Fruit fly (Drosophila melanogaster) whole organism, adult: Measurements from ENCODE around the gene Drice.

Experiments used
- CG11617 ChIP-seq: fragments of 200-800 bp; sonication (Bioruptor generic); optimal IDR thresholded peaks from 2 replicates; lab custom pipeline; 2017; ENCODE audit warnings: mild to moderate bottlenecking, missing biosample characterization, missing genetic modification reagents, missing genetic modification characterization
- CG12768 ChIP-seq: fragments of 200-800 bp; sonication (Bioruptor generic); optimal IDR thresholded peaks from 2 replicates; lab custom pipeline; 2017; ENCODE audit warnings: missing biosample characterization, missing genetic modification characterization, mild to moderate bottlenecking, moderate library complexity, missing genetic modification reagents
- CG14711 ChIP-seq: fragments of 200-800 bp; sonication (Bioruptor generic); optimal IDR thresholded peaks from 2 replicates; lab custom pipeline; 2018; ENCODE audit warnings: missing biosample characterization, mild to moderate bottlenecking, missing genetic modification characterization, moderate library complexity
- CG1620 ChIP-seq: fragments of 200-800 bp; sonication (Bioruptor generic); optimal IDR thresholded peaks from 2 replicates; lab custom pipeline; 2016; ENCODE audit warnings: missing biosample characterization, missing genetic modification characterization
- CG33017 ChIP-seq: fragments of 200-800 bp; sonication (Bioruptor generic); optimal IDR thresholded peaks from 2 replicates; lab custom pipeline; 2018; ENCODE audit warnings: missing biosample characterization, mild to moderate bottlenecking, missing genetic modification characterization, moderate library complexity
- CG5204 ChIP-seq: fragments of 200-800 bp; sonication (Bioruptor generic); optimal IDR thresholded peaks from 2 replicates; lab custom pipeline; 2016; ENCODE audit warnings: missing biosample characterization, missing genetic modification characterization
- CG7045 ChIP-seq: fragments of 200-800 bp; sonication (Bioruptor generic); optimal IDR thresholded peaks from 2 replicates; lab custom pipeline; 2017; ENCODE audit warnings: missing biosample characterization, mild to moderate bottlenecking, missing genetic modification characterization
- CG7101 ChIP-seq: fragments of 200-800 bp; sonication (Bioruptor generic); optimal IDR thresholded peaks from 2 replicates; lab custom pipeline; 2018; ENCODE audit warnings: missing biosample characterization, mild to moderate bottlenecking, missing genetic modification characterization, moderate library complexity
- Clk ChIP-seq: fragments of 200-800 bp; sonication (Bioruptor generic); optimal IDR thresholded peaks from 2 replicates; lab custom pipeline; 2017; ENCODE audit warnings: missing biosample characterization, missing genetic modification characterization
- Crg-1 ChIP-seq: fragments of 200-800 bp; sonication (Bioruptor generic); optimal IDR thresholded peaks from 2 replicates; lab custom pipeline; 2016; ENCODE audit warnings: missing biosample characterization, missing genetic modification characterization
- Hr96 ChIP-seq: fragments of 200-800 bp; sonication (Bioruptor generic); optimal IDR thresholded peaks from 2 replicates; lab custom pipeline; 2016; ENCODE audit warnings: missing biosample characterization, missing genetic modification characterization
- Mnt ChIP-seq: fragments of 200-800 bp; sonication (Bioruptor generic); optimal IDR thresholded peaks from 2 replicates; lab custom pipeline; 2016; ENCODE audit warnings: missing biosample characterization, mild to moderate bottlenecking, missing genetic modification characterization
- bab1 ChIP-seq: fragments of 200-800 bp; sonication (Bioruptor generic); optimal IDR thresholded peaks from 3 replicates; lab custom pipeline; 2019; ENCODE audit warnings: missing biosample characterization, mild to moderate bottlenecking, missing genetic modification characterization, moderate library complexity
- cic ChIP-seq: fragments of 200-800 bp; sonication (Bioruptor generic); optimal IDR thresholded peaks from 2 replicates; lab custom pipeline; 2017; ENCODE audit warnings: missing biosample characterization, mild to moderate bottlenecking, missing genetic modification characterization, moderate library complexity
- cnc ChIP-seq, 2 experiments: fragments of >200 bp; optimal IDR thresholded peaks; 2 replicates each; lab custom pipeline; 2017
- kay ChIP-seq: fragments of 200-800 bp; sonication (Bioruptor generic); peaks from one replicate; lab custom pipeline; 2016; ENCODE audit warnings: missing biosample characterization, missing genetic modification characterization, borderline replicate concordance
- ovo ChIP-seq: fragments of 200-800 bp; sonication (Bioruptor generic); optimal IDR thresholded peaks from 2 replicates; lab custom pipeline; 2016; ENCODE audit warnings: missing biosample characterization, missing genetic modification characterization
- pad ChIP-seq: fragments of 200-800 bp; sonication (Bioruptor generic); optimal IDR thresholded peaks from 3 replicates; lab custom pipeline; 2017; ENCODE audit warnings: missing biosample characterization, missing genetic modification characterization, mild to moderate bottlenecking, moderate library complexity, missing genetic modification reagents
- tj ChIP-seq: fragments of 200-800 bp; sonication (Bioruptor generic); optimal IDR thresholded peaks from 3 replicates; lab custom pipeline; 2017; ENCODE audit warnings: missing biosample characterization, mild to moderate bottlenecking, missing genetic modification characterization, moderate library complexity
- toe ChIP-seq: fragments of 200-800 bp; sonication (Bioruptor generic); optimal IDR thresholded peaks from 2 replicates; lab custom pipeline; 2016; ENCODE audit warnings: missing biosample characterization, missing genetic modification characterization

The Drice gene

dm6 chr3R:29835710-29836049 is 36.2 kb downstream of the Drice start, which contains the start of gene Prtl99C:
Prtl99C (plus strand) TSS chr3R:29835950.
- TF ChIP-seq CG5204 (GFP tag; lab: Kevin White, UChicago) (no peak), pad (GFP tag; lab: Kevin White, UChicago) (no peak), toe (GFP tag; lab: Kevin White, UChicago) (no peak), CG12768 (no peak), Clk (GFP tag; lab: Kevin White, UChicago) (no peak), CG11617 (GFP tag; lab: Kevin White, UChicago) (no peak), cnc (optimal IDR thresholded peaks at IDR 0.05; lab: Kevin White, UChicago) (no peak), CG1620 (GFP tag; lab: Kevin White, UChicago) (no peak), cic (GFP tag; lab: Kevin White, UChicago) (no peak), CG33017 (tag; lab: Kevin White, UChicago) (no peak), CG14711 (no peak), bab1 (no peak), CG7101 (tag; lab: Kevin White, UChicago) (no peak)

- TF ChIP-seq bab1, result no peak
- no peak for TF ChIP-seq kay (GFP tag; lab: Kevin White, UChicago)
- no peak for TF ChIP-seq CG33017 (tag; lab: Kevin White, UChicago)
- no peak for TF ChIP-seq CG11617 (GFP tag; lab: Kevin White, UChicago)
- no peak for TF ChIP-seq Hr96 (GFP tag; lab: Kevin White, UChicago)
- no peak for TF ChIP-seq CG7045 (GFP tag; lab: Kevin White, UChicago)
- TF ChIP-seq tj, result no peak
- no peak for TF ChIP-seq cnc (optimal IDR thresholded peaks at IDR 0.05; lab: Kevin White, UChicago)
- TF ChIP-seq cic (GFP tag; lab: Kevin White, UChicago), result no peak
- no peak for TF ChIP-seq Mnt (GFP tag; lab: Kevin White, UChicago)
- TF ChIP-seq ovo (GFP tag; lab: Kevin White, UChicago), result no peak
- no peak for TF ChIP-seq CG12768
- TF ChIP-seq CG14711, result no peak
Observed at dm6 chr3R:29836188-29836587, 36.7 kb downstream of the Drice start, which contains the start of gene CG42592. CG42592 (minus strand) TSS chr3R:29836288.

dm6 chr3R:29837771-29838170 is 38.3 kb downstream of the Drice start:
- TF ChIP-seq CG12768 (no peak), bab1 (no peak), Mnt (GFP tag; lab: Kevin White, UChicago) (no peak), CG1620 (GFP tag; lab: Kevin White, UChicago) (no peak), tj (no peak), toe (GFP tag; lab: Kevin White, UChicago) (no peak), CG33017 (tag; lab: Kevin White, UChicago) (no peak), kay (GFP tag; lab: Kevin White, UChicago) (no peak), CG11617 (GFP tag; lab: Kevin White, UChicago) (no peak)

dm6 chr3R:29838751-29839150 is 39.3 kb downstream of the Drice start:
- TF ChIP-seq bab1, result no peak
- TF ChIP-seq CG1620 (GFP tag; lab: Kevin White, UChicago), result no peak
- TF ChIP-seq ovo (GFP tag; lab: Kevin White, UChicago), result no peak
- no peak for TF ChIP-seq toe (GFP tag; lab: Kevin White, UChicago)
- no peak for TF ChIP-seq kay (GFP tag; lab: Kevin White, UChicago)
- TF ChIP-seq CG12768, result no peak
- TF ChIP-seq CG5204 (GFP tag; lab: Kevin White, UChicago), result no peak
- no peak for TF ChIP-seq cnc (optimal IDR thresholded peaks at IDR 0.05; lab: Kevin White, UChicago)
- TF ChIP-seq CG33017 (tag; lab: Kevin White, UChicago), result no peak
- no peak for TF ChIP-seq Mnt (GFP tag; lab: Kevin White, UChicago)

dm6 chr3R:29839707-29840311 is 40.4 kb downstream of the Drice start:
- TF ChIP-seq bab1, result peak; percentile 56
- TF ChIP-seq cnc (optimal IDR thresholded peaks at IDR 0.05; lab: Kevin White, UChicago), result no peak
- no peak for TF ChIP-seq CG5204 (GFP tag; lab: Kevin White, UChicago)
- no peak for TF ChIP-seq CG14711
- no peak for TF ChIP-seq pad (GFP tag; lab: Kevin White, UChicago)
- no peak for TF ChIP-seq toe (GFP tag; lab: Kevin White, UChicago)
- TF ChIP-seq CG33017 (tag; lab: Kevin White, UChicago), result no peak
- TF ChIP-seq CG11617 (GFP tag; lab: Kevin White, UChicago), result no peak
- no peak for TF ChIP-seq Crg-1
- TF ChIP-seq tj, result peak; percentile 95
- no peak for TF ChIP-seq Clk (GFP tag; lab: Kevin White, UChicago)
- TF ChIP-seq CG7101 (tag; lab: Kevin White, UChicago), result no peak
- TF ChIP-seq CG12768, result no peak
- no peak for TF ChIP-seq Hr96 (GFP tag; lab: Kevin White, UChicago)

dm6 chr3R:29841293-29841791 is 41.9 kb downstream of the Drice start, which contains the start of gene Cad99C:
Cad99C (plus strand) TSS chr3R:29841657.
- TF ChIP-seq tj (peak; percentile 46), CG33017 (tag; lab: Kevin White, UChicago) (no peak), ovo (GFP tag; lab: Kevin White, UChicago) (peak; percentile 5)

dm6 chr3R:29847126-29847525 is 47.7 kb downstream of the Drice start:
- TF ChIP-seq toe (GFP tag; lab: Kevin White, UChicago) (no peak), CG7045 (GFP tag; lab: Kevin White, UChicago) (no peak), CG14711 (no peak), CG7101 (tag; lab: Kevin White, UChicago) (no peak), pad (GFP tag; lab: Kevin White, UChicago) (no peak), kay (GFP tag; lab: Kevin White, UChicago) (no peak)
